Fruit fly (Drosophila melanogaster) S2 (cell line): ENCODE data around the gene Herc4.

Source experiments
- CG8478 ChIP-seq: fragments of >200 bp; optimal IDR thresholded peaks from 2 replicates; lab custom pipeline; 2018
- CTCF ChIP-seq, 2 experiments: fragments of >200 bp; optimal IDR thresholded peaks; 2 replicates each; lab custom pipeline; 2018

dm6 chr3L:1323136-1323535 is 9.6 kb downstream of the Herc4 start:
- no peak for TF ChIP-seq CG8478 (lab: Kevin White, UChicago)
- TF ChIP-seq CTCF (optimal IDR thresholded peaks at IDR 0.05; lab: Kevin White, UChicago), result no peak
